Fruit fly (Drosophila melanogaster): ENCODE results near the gene CG4022.

CG4022 gene

dm6 chr3L:9451522-9452118 lies 41.0 kb upstream of the CG4022 start, which contains the start of the genes CG3448 and ghi (continued):
- TF ChIP-seq CG34376 (GFP tag; optimal IDR thresholded peaks at IDR 0.05): peak; percentile 61
- TF ChIP-seq wek (GFP tag; optimal IDR thresholded peaks at IDR 0.05): peak; percentile 6
- TF ChIP-seq CG15514 (GFP tag; optimal IDR thresholded peaks at IDR 0.05): peak; percentile 70
- TF ChIP-seq pho (GFP tag; optimal IDR thresholded peaks at IDR 0.05): peak; percentile 28
- TF ChIP-seq chif (GFP tag; optimal IDR thresholded peaks at IDR 0.05): no peak
- no peak for TF ChIP-seq CG9876 (GFP tag; optimal IDR thresholded peaks at IDR 0.05)
- TF ChIP-seq tup (GFP tag; optimal IDR thresholded peaks at IDR 0.05): no peak
- peak; percentile 65 for TF ChIP-seq Blimp-1 (GFP tag; optimal IDR thresholded peaks at IDR 0.05)
- TF ChIP-seq Doc3 (GFP tag; IDR thresholded peaks at IDR 0.05; ENCODE audit: partially characterized antibody): peak; percentile 65; the same call in 2 of the 3 replicates
- no peak for TF ChIP-seq CG8765 (GFP tag; IDR thresholded peaks at IDR 0.05)
- TF ChIP-seq Drgx (GFP tag; IDR thresholded peaks at IDR 0.05): peak; percentile 42
- peak; percentile 9 for TF ChIP-seq salm (tag; optimal IDR thresholded peaks at IDR 0.05)
- TF ChIP-seq CG10366 (GFP tag; IDR thresholded peaks at IDR 0.05): no peak
- no peak for TF ChIP-seq CG5180 (GFP tag; optimal IDR thresholded peaks at IDR 0.05)
- peak; percentile 61 for TF ChIP-seq CG9932 (GFP tag; IDR thresholded peaks at IDR 0.05)
- TF ChIP-seq Ssrp (tag; optimal IDR thresholded peaks at IDR 0.05): no peak

- TF ChIP-seq CG8924 (tag; optimal IDR thresholded peaks at IDR 0.05): peak; percentile 5
- TF ChIP-seq zen (tag; optimal IDR thresholded peaks at IDR 0.05): peak; percentile 73
- peak; percentile 6 for TF ChIP-seq Abd-B (GFP tag; optimal IDR thresholded peaks at IDR 0.05)
- no peak for TF ChIP-seq onecut (GFP tag; IDR thresholded peaks at IDR 0.05)
- peak; percentile 85 for TF ChIP-seq CG4360 (GFP tag; IDR thresholded peaks at IDR 0.05)
- 0 out of 2 replicates have a peak, but pooled peaks have one; percentile 11 for TF ChIP-seq CG9932 (GFP tag; IDR thresholded peaks at IDR 0.05)
- TF ChIP-seq Awh (GFP tag; IDR thresholded peaks at IDR 0.05): 0 out of 2 replicates have a peak, but pooled peaks have one; percentile 33
- peak; percentile 16; the same call in 1 of the 3 replicates for TF ChIP-seq otp (GFP tag; IDR thresholded peaks at IDR 0.05)
- TF ChIP-seq Hmr (GFP tag; optimal IDR thresholded peaks at IDR 0.05): peak; percentile 36
- TF ChIP-seq CG32767 (GFP tag; IDR thresholded peaks at IDR 0.05): 0 out of 2 replicates have a peak, but pooled peaks have one; percentile 7
- no peak for TF ChIP-seq kni (GFP tag; optimal IDR thresholded peaks at IDR 0.05)
- TF ChIP-seq scrt (GFP tag; optimal IDR thresholded peaks at IDR 0.05): peak; percentile 46
- no peak for TF ChIP-seq C15 (GFP tag; IDR thresholded peaks at IDR 0.05)
- TF ChIP-seq gro (GFP tag; optimal IDR thresholded peaks at IDR 0.05): peak; percentile 45
- TF ChIP-seq CG8290 (GFP tag; optimal IDR thresholded peaks at IDR 0.05): no peak
- TF ChIP-seq CG8290 (tag; optimal IDR thresholded peaks at IDR 0.05): peak in 1 of 2 experiments; percentile 20
- TF ChIP-seq Med (GFP tag): peak; percentile 82
- no peak for TF ChIP-seq CG2129 (GFP tag; IDR thresholded peaks at IDR 0.05; ENCODE audit: partially characterized antibody)
- 0 out of 2 replicates have a peak, but pooled peaks have one; percentile 10 for TF ChIP-seq sna (GFP tag; IDR thresholded peaks at IDR 0.05; ENCODE audit: partially characterized antibody)
- no peak for TF ChIP-seq CG7556 (GFP tag; optimal IDR thresholded peaks at IDR 0.05)
- no peak for TF ChIP-seq NC2β (GFP tag; optimal IDR thresholded peaks at IDR 0.05)
- peak; percentile 18 for TF ChIP-seq CHES-1-like (GFP tag; optimal IDR thresholded peaks at IDR 0.05)
- TF ChIP-seq Scr (GFP tag; IDR thresholded peaks at IDR 0.05; ENCODE audit: partially characterized antibody): 0 out of 2 replicates have a peak, but pooled peaks have one; percentile 12
- TF ChIP-seq lab (GFP tag; optimal IDR thresholded peaks at IDR 0.05): peak; percentile 68
- TF ChIP-seq Hand (GFP tag; optimal IDR thresholded peaks at IDR 0.05): no peak
- peak in 1 of 2 experiments; percentile 93 for TF ChIP-seq Pdp1 (GFP tag; optimal IDR thresholded peaks at IDR 0.05)
- TF ChIP-seq odd (GFP tag; optimal IDR thresholded peaks at IDR 0.05): no peak
- TF ChIP-seq caup (GFP tag; optimal IDR thresholded peaks at IDR 0.05; ENCODE audit: severe bottlenecking): peak; percentile 36
- peak; percentile 86 for TF ChIP-seq sens (GFP tag)
- peak; percentile 4 for TF ChIP-seq YL-1 (GFP tag; optimal IDR thresholded peaks at IDR 0.05)
- no peak for TF ChIP-seq Sry-δ (GFP tag; optimal IDR thresholded peaks at IDR 0.05)
- TF ChIP-seq sd (tag; optimal IDR thresholded peaks at IDR 0.05): peak; percentile 73
Measured at dm6 chr3L:9447239-9447777, 36.7 kb upstream of the CG4022 start.

Data from whole organism, embryonic.